Worm (Caenorhabditis elegans) whole organism, young adult: Measurements from ENCODE around the gene srsx-11.

ENCODE experiments used
- C17E4.6 ChIP-seq: fragments of 200-800 bp; sonication (Bioruptor generic); IDR thresholded peaks from 2 replicates; pipeline ENCODE4 v1.3.6; 2022; ENCODE audit warnings: missing genetic modification reagents, missing genetic modification characterization, missing compliant biosample characterization
- F10E7.11 ChIP-seq: sonication (generic microtip); optimal IDR thresholded peaks from 2 replicates; lab custom pipeline; 2017; ENCODE audit warnings: mild to moderate bottlenecking, missing genetic modification characterization, moderate library complexity, missing compliant biosample characterization
- F39B2.1 ChIP-seq: fragments of 200-800 bp; sonication (Bioruptor generic); IDR thresholded peaks from 2 replicates; pipeline ENCODE4 v1.3.6; 2022; ENCODE audit warnings: missing genetic modification reagents, missing genetic modification characterization, missing compliant biosample characterization
- F55B11.4 ChIP-seq: sonication (generic microtip); optimal IDR thresholded peaks from 2 replicates; lab custom pipeline; 2016; ENCODE audit warnings: missing compliant biosample characterization, missing genetic modification characterization, borderline replicate concordance; ENCODE audit not compliant: insufficient read depth
- F57C9.4 ChIP-seq: sonication (generic microtip); optimal IDR thresholded peaks from 2 replicates; lab custom pipeline; 2017; ENCODE audit warnings: mild to moderate bottlenecking, missing genetic modification characterization, missing compliant biosample characterization
- K11D2.4 ChIP-seq: fragments of 200-800 bp; sonication (Bioruptor generic); IDR thresholded peaks from 2 replicates; pipeline ENCODE4 v1.3.6; 2022; ENCODE audit warnings: missing genetic modification reagents, missing genetic modification characterization, missing compliant biosample characterization
- T26A5.8 ChIP-seq: sonication (generic microtip); optimal IDR thresholded peaks from 2 replicates; lab custom pipeline; 2016; ENCODE audit warnings: missing genetic modification characterization, missing compliant biosample characterization
- Y53F4B.3 ChIP-seq: fragments of 200-800 bp; sonication (Bioruptor generic); IDR thresholded peaks from 2 replicates; pipeline ENCODE4 v1.3.6; 2022; ENCODE audit warnings: missing genetic modification reagents, missing genetic modification characterization, missing compliant biosample characterization
- Y95B8A.8 ChIP-seq: fragments of 200-800 bp; sonication (Bioruptor generic); IDR thresholded peaks from 2 replicates; pipeline ENCODE4 v1.3.6; 2022; ENCODE audit warnings: missing genetic modification reagents, missing genetic modification characterization, missing compliant biosample characterization
- akir-1 ChIP-seq: fragments of 200-800 bp; sonication (Bioruptor generic); optimal IDR thresholded peaks from 2 replicates; lab custom pipeline; 2018; ENCODE audit warnings: mild to moderate bottlenecking, missing genetic modification characterization, moderate library complexity, missing compliant biosample characterization
- ama-1 ChIP-seq, 3 experiments: fragments of 150-350 bp in 1 of 3; sonication (generic microtip) in 2 of 3; optimal IDR thresholded peaks; 2 replicates each; lab custom pipeline; 2014 to 2018; ENCODE audit warnings: missing biosample characterization in 2 of 3, missing genetic modification characterization in 2 of 3, missing genetic modification reagents in 2 of 3
- attf-5 ChIP-seq: fragments of 200-800 bp; sonication (Bioruptor generic); optimal IDR thresholded peaks from 2 replicates; lab custom pipeline; 2018; ENCODE audit warnings: mild to moderate bottlenecking, missing genetic modification characterization, missing compliant biosample characterization
- attf-6 ChIP-seq: fragments of 200-800 bp; sonication (Bioruptor generic); IDR thresholded peaks from 2 replicates; pipeline ENCODE4 v1.3.6; 2022; ENCODE audit warnings: missing genetic modification reagents, missing genetic modification characterization, missing compliant biosample characterization
- cebp-1 ChIP-seq, 2 experiments: fragments of 200-800 bp in 1 of 2; sonication (Bioruptor generic) in 1 of 2; sonication (generic microtip) in 1 of 2; IDR thresholded peaks in 1 of 2; optimal IDR thresholded peaks in 1 of 2; 2 replicates each; pipeline versions ENCODE4 v1.3.6 to Lab custom; 2017 to 2022; ENCODE audit warnings: missing compliant biosample characterization in 2 of 2, missing genetic modification characterization in 2 of 2, mild to moderate bottlenecking in 1 of 2, missing genetic modification reagents in 1 of 2, moderate library complexity in 1 of 2
- ceh-40 ChIP-seq: fragments of 200-800 bp; sonication (Bioruptor generic); IDR thresholded peaks from 2 replicates; pipeline ENCODE4 v1.3.6; 2022; ENCODE audit warnings: missing genetic modification characterization, missing compliant biosample characterization
- ceh-58 ChIP-seq: fragments of 200-800 bp; sonication (Bioruptor generic); IDR thresholded peaks from 2 replicates; pipeline ENCODE4 v1.3.6; 2022; ENCODE audit warnings: missing genetic modification characterization, missing compliant biosample characterization
- ceh-79 ChIP-seq: sonication (generic microtip); optimal IDR thresholded peaks from 2 replicates; lab custom pipeline; 2017; ENCODE audit warnings: mild to moderate bottlenecking, missing genetic modification characterization, missing compliant biosample characterization
- dpff-1 ChIP-seq: sonication (generic microtip); optimal IDR thresholded peaks from 2 replicates; lab custom pipeline; 2017; ENCODE audit warnings: mild to moderate bottlenecking, missing genetic modification characterization, missing compliant biosample characterization
- egl-18 ChIP-seq: fragments of 200-800 bp; sonication (Bioruptor generic); IDR thresholded peaks from 2 replicates; pipeline ENCODE4 v1.3.6; 2022; ENCODE audit warnings: missing genetic modification reagents, missing genetic modification characterization, missing compliant biosample characterization
- lin-40 ChIP-seq: sonication (generic microtip); optimal IDR thresholded peaks from 2 replicates; lab custom pipeline; 2016; ENCODE audit warnings: missing genetic modification characterization, mild to moderate bottlenecking, missing compliant biosample characterization, missing genotype, missing genetic modification reagents
- madf-10 ChIP-seq: sonication (generic microtip); optimal IDR thresholded peaks from 2 replicates; lab custom pipeline; 2016; ENCODE audit warnings: mild to moderate bottlenecking, missing genetic modification characterization, missing compliant biosample characterization
- madf-3 ChIP-seq: fragments of 200-800 bp; sonication (Bioruptor generic); IDR thresholded peaks from 2 replicates; pipeline ENCODE4 v1.3.6; 2022; ENCODE audit warnings: missing genetic modification reagents, missing genetic modification characterization, missing compliant biosample characterization
- madf-6 ChIP-seq: fragments of 200-800 bp; sonication (Bioruptor generic); IDR thresholded peaks from 2 replicates; pipeline ENCODE4 v1.3.6; 2022; ENCODE audit warnings: missing genetic modification reagents, missing genetic modification characterization, missing compliant biosample characterization
- mcd-1 ChIP-seq: fragments of 200-800 bp; sonication (Bioruptor generic); IDR thresholded peaks from 2 replicates; pipeline ENCODE4 v1.3.6; 2022; ENCODE audit warnings: missing genetic modification reagents, missing genetic modification characterization, missing compliant biosample characterization
- mxl-1 ChIP-seq: sonication (generic microtip); optimal IDR thresholded peaks from 2 replicates; lab custom pipeline; 2016; ENCODE audit warnings: missing genetic modification characterization, missing compliant biosample characterization
- nfya-1 ChIP-seq: sonication (generic microtip); optimal IDR thresholded peaks from 2 replicates; lab custom pipeline; 2017; ENCODE audit warnings: antibody characterized with exemption, missing compliant biosample characterization, missing genetic modification characterization, borderline replicate concordance; ENCODE audit not compliant: insufficient read depth
- nfyb-1 ChIP-seq: fragments of 200-800 bp; sonication (Bioruptor generic); IDR thresholded peaks from 2 replicates; pipeline ENCODE4 v1.3.6; 2022; ENCODE audit warnings: missing genetic modification reagents, missing genetic modification characterization, missing compliant biosample characterization
- rec-8 ChIP-seq, 2 experiments: sonication (generic microtip); optimal IDR thresholded peaks; 2 replicates each; lab custom pipeline; 2016; ENCODE audit warnings: mild to moderate bottlenecking in 2 of 2, missing genetic modification characterization in 2 of 2, missing genetic modification reagents in 2 of 2, missing genotype in 2 of 2, missing biosample characterization in 1 of 2, missing compliant biosample characterization in 1 of 2, moderate library complexity in 1 of 2
- sea-2 ChIP-seq: fragments of 200-800 bp; sonication (Bioruptor generic); IDR thresholded peaks from 2 replicates; pipeline ENCODE4 v1.3.6; 2022; ENCODE audit warnings: missing genetic modification characterization, missing compliant biosample characterization
- somi-1 ChIP-seq: fragments of 200-800 bp; sonication (Bioruptor generic); optimal IDR thresholded peaks from 2 replicates; lab custom pipeline; 2018; ENCODE audit warnings: mild to moderate bottlenecking, missing genetic modification characterization, missing compliant biosample characterization
- tlf-1 ChIP-seq: fragments of 200-800 bp; sonication (Bioruptor generic); optimal IDR thresholded peaks from 2 replicates; lab custom pipeline; 2018; ENCODE audit warnings: mild to moderate bottlenecking, missing genetic modification characterization, missing compliant biosample characterization
- zfh-2 ChIP-seq: fragments of 200-800 bp; sonication (Bioruptor generic); conservative IDR thresholded peaks from 2 replicates; pipeline ENCODE4 v1.3.6; 2022; ENCODE audit warnings: missing genetic modification reagents, missing genetic modification characterization, missing compliant biosample characterization
- zim-3 ChIP-seq: sonication (generic microtip); optimal IDR thresholded peaks from 2 replicates; lab custom pipeline; 2017; ENCODE audit warnings: mild to moderate bottlenecking, missing genetic modification characterization, moderate library complexity, missing compliant biosample characterization
- ztf-28 ChIP-seq: fragments of 200-800 bp; sonication (Bioruptor generic); IDR thresholded peaks from 2 replicates; pipeline ENCODE4 v1.3.6; 2022; ENCODE audit warnings: missing genetic modification reagents, missing genetic modification characterization, missing compliant biosample characterization
- ztf-3 ChIP-seq: fragments of 200-800 bp; sonication (Bioruptor generic); optimal IDR thresholded peaks from 2 replicates; lab custom pipeline; 2018; ENCODE audit warnings: mild to moderate bottlenecking, missing genetic modification characterization, missing compliant biosample characterization

Gene srsx-11

ce11 chrV:4983091-4983490 lies 4.1 kb upstream of the srsx-11 start, which contains the start of gene srsx-13:
srsx-13 (minus strand) TSS chrV:4983191.
- TF ChIP-seq F57C9.4 (tag; lab: Kevin White, UChicago): no peak
- no peak for TF ChIP-seq zfh-2 (GFP tag; lab: Robert Waterston, UW)
- no peak for TF ChIP-seq cebp-1 (GFP tag; IDR thresholded peaks at IDR 0.05; lab: Robert Waterston, UW)
- TF ChIP-seq cebp-1 (tag; optimal IDR thresholded peaks at IDR 0.05; lab: Kevin White, UChicago): no peak
- no peak for TF ChIP-seq nfyb-1 (GFP tag; lab: Robert Waterston, UW)
- no peak for TF ChIP-seq somi-1
- TF ChIP-seq egl-18 (GFP tag; lab: Robert Waterston, UW): no peak
- no peak for TF ChIP-seq F39B2.1 (GFP tag; lab: Robert Waterston, UW)
- no peak for TF ChIP-seq ama-1 (optimal IDR thresholded peaks at IDR 0.05; lab: Kevin White, UChicago)
- TF ChIP-seq ama-1 (GFP tag; optimal IDR thresholded peaks at IDR 0.05; lab: Kevin White, UChicago): no peak
- no peak for TF ChIP-seq C17E4.6 (GFP tag; lab: Robert Waterston, UW)
- no peak for TF ChIP-seq sea-2 (GFP tag; lab: Robert Waterston, UW)
- TF ChIP-seq nfya-1 (tag; lab: Kevin White, UChicago): no peak
- no peak for TF ChIP-seq ztf-28 (GFP tag; lab: Robert Waterston, UW)
- TF ChIP-seq akir-1 (GFP tag; lab: Kevin White, UChicago): no peak
- TF ChIP-seq K11D2.4 (GFP tag; lab: Robert Waterston, UW): no peak
- no peak for TF ChIP-seq ceh-58 (GFP tag; lab: Robert Waterston, UW)
- no peak for TF ChIP-seq ztf-3
- no peak for TF ChIP-seq zim-3 (tag; lab: Kevin White, UChicago)
- no peak for TF ChIP-seq Y53F4B.3 (GFP tag; lab: Robert Waterston, UW)
- no peak for TF ChIP-seq mcd-1
- TF ChIP-seq attf-5 (GFP tag; lab: Kevin White, UChicago): no peak

- TF ChIP-seq madf-3 (no peak), T26A5.8 (no peak), dpff-1 (tag; lab: Kevin White, UChicago) (no peak), ceh-79 (tag; lab: Kevin White, UChicago) (no peak), F55B11.4 (tag; lab: Kevin White, UChicago) (no peak), Y95B8A.8 (GFP tag; lab: Robert Waterston, UW) (no peak), ceh-40 (no peak), mxl-1 (tag; lab: Kevin White, UChicago) (no peak), attf-6 (GFP tag; lab: Robert Waterston, UW) (no peak), lin-40 (tag; lab: Kevin White, UChicago) (no peak), madf-6 (no peak), tlf-1 (no peak)
Measured at ce11 chrV:4980873-4981272, 1.9 kb upstream of the srsx-11 start, which contains the start of gene srsx-12. srsx-12 (minus strand) TSS chrV:4980973.

- TF ChIP-seq rec-8 (tag; optimal IDR thresholded peaks at IDR 0.05; lab: Kevin White, UChicago) (no peak), F10E7.11 (tag; lab: Kevin White, UChicago) (no peak), madf-10 (tag; lab: Kevin White, UChicago) (no peak)
- TF ChIP-seq, all 124 proteins: peak for 0
Measured at ce11 chrV:4980094-4980493, 1.1 kb upstream of the srsx-11 start.
